Fruit fly (Drosophila melanogaster) whole organism, embryonic: ENCODE results near the gene CG3434.

Source experiments
- CG13123 ChIP-seq: fragments of 200-800 bp; sonication (Bioruptor generic); optimal IDR thresholded peaks from 2 replicates; lab custom pipeline; 2016; ENCODE audit warnings: missing biosample characterization, missing genetic modification characterization
- CG3995 ChIP-seq: fragments of 200-800 bp; sonication (Bioruptor generic); optimal IDR thresholded peaks from 3 replicates; lab custom pipeline; 2016; ENCODE audit warnings: missing biosample characterization, missing genetic modification characterization
- CG8924 ChIP-seq: fragments of 200-800 bp; optimal IDR thresholded peaks from 3 replicates; lab custom pipeline; 2019; ENCODE audit warnings: missing biosample characterization, mild to moderate bottlenecking, missing genetic modification characterization, moderate library complexity
- Drgx ChIP-seq: fragments of 200-800 bp; sonication (Bioruptor generic); IDR thresholded peaks from 2 replicates; pipeline ENCODE4 v1.3.6; 2022; ENCODE audit warnings: missing biosample characterization, missing genetic modification characterization
- Nf-YB ChIP-seq: fragments of 200-800 bp; sonication (Bioruptor generic); optimal IDR thresholded peaks from 3 replicates; lab custom pipeline; 2019; ENCODE audit warnings: missing biosample characterization, mild to moderate bottlenecking, missing genetic modification characterization, moderate library complexity
- YL-1 ChIP-seq: fragments of 200-800 bp; sonication (Bioruptor generic); optimal IDR thresholded peaks from 3 replicates; lab custom pipeline; 2017; ENCODE audit warnings: missing biosample characterization, mild to moderate bottlenecking, missing genetic modification characterization
- oc ChIP-seq: fragments of 200-800 bp; sonication (Bioruptor generic); optimal IDR thresholded peaks from 2 replicates; lab custom pipeline; 2018; ENCODE audit warnings: missing biosample characterization, mild to moderate bottlenecking, missing genetic modification characterization, moderate library complexity
- org-1 ChIP-seq: fragments of 200-800 bp; sonication (Bioruptor generic); optimal IDR thresholded peaks from 2 replicates; lab custom pipeline; 2017; ENCODE audit warnings: missing biosample characterization, missing genetic modification characterization
- sd ChIP-seq: fragments of 200-800 bp; sonication (Bioruptor generic); optimal IDR thresholded peaks from 3 replicates; lab custom pipeline; 2018; ENCODE audit warnings: missing biosample characterization, mild to moderate bottlenecking, missing genetic modification characterization, moderate library complexity

dm6 chr3L:9490432-9490831 is 29.8 kb upstream of the CG3434 start:
- no peak for TF ChIP-seq sd (tag; lab: Kevin White, UChicago)
- TF ChIP-seq org-1 = no peak
- no peak for TF ChIP-seq oc (tag; lab: Kevin White, UChicago)
- TF ChIP-seq CG13123 (GFP tag; lab: Kevin White, UChicago) = no peak
- TF ChIP-seq YL-1 (GFP tag; lab: Kevin White, UChicago) = no peak
- no peak for TF ChIP-seq CG8924
- no peak for TF ChIP-seq CG3995 (GFP tag; lab: Kevin White, UChicago)
- TF ChIP-seq Nf-YB = no peak
- no peak for TF ChIP-seq Drgx
